Worm (Caenorhabditis elegans): ENCODE results near the gene F10E7.11.

DNA sequence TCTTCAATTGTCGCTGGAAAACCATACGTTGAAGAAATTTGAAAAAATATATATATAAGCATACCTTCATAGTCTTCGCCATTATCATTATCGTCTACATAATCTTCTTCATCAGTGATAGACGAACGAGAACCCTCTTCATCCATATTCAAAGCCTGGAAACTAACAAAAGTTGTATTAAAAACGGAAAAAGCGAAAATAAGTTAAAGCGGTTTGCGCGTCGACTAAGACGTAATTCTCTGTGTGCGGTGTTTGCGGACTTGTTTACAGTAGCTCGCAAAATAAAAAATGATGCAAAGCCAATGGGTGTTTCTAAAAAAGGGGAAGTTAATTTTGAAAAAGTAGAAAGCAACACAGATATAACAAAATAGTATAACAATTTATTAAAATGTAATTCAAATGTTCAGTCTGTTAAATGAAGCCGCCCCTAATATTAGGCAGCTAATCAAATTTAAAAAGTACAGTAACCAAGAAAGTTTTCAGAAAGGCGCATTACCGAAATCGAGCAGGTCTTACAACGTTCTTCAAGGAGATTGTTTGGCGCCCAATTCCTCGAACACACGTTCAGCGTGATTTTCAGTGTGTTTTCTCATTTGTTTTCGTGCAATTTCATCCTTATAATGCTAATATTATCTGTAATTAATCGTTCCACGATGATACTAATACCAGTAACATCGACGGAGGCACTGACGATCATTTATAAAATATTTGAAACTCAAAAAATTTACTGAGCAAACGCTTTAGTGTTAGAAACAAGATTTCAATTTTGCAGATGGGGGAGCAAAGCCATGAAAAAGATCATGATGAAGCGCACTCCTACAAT is 9.4 kb upstream of the F10E7.11 start, which contains the start of the genes T07F8.4 and gld-3:
- TF ChIP-seq ama-1 (optimal IDR thresholded peaks at IDR 0.05) (no peak), pes-1 (GFP tag; IDR thresholded peaks at IDR 0.05) (no peak), hmg-4 (GFP tag; optimal IDR thresholded peaks at IDR 0.05) (no peak), tbx-37 (GFP tag; conservative IDR thresholded peaks at IDR 0.05) (no peak), F13C5.2 (tag; optimal IDR thresholded peaks at IDR 0.05) (no peak), flt-1 (GFP tag; IDR thresholded peaks at IDR 0.05) (no peak), aly-1 (tag; optimal IDR thresholded peaks at IDR 0.05) (no peak), tra-4 (tag; optimal IDR thresholded peaks at IDR 0.05) (no peak), sea-1 (GFP tag; conservative IDR thresholded peaks at IDR 0.05) (no peak), scrt-1 (GFP tag; IDR thresholded peaks at IDR 0.05) (no peak)

All from whole organism, early embryonic.